Fruit fly (Drosophila melanogaster): ENCODE data around the gene tut.

Gene tut

dm6 chr3L:8185263-8186227, 25.0 kb downstream of the tut start (continued):
- TF ChIP-seq Ravus (GFP tag; IDR thresholded peaks at IDR 0.05) = no peak
- no peak for TF ChIP-seq CG17612 (GFP tag; IDR thresholded peaks at IDR 0.05)
- no peak for TF ChIP-seq CG17328 (GFP tag; IDR thresholded peaks at IDR 0.05)
- no peak for TF ChIP-seq CG10431 (GFP tag; optimal IDR thresholded peaks at IDR 0.05)
- no peak for TF ChIP-seq gsb-n (tag; optimal IDR thresholded peaks at IDR 0.05)
- peak; percentile 42 for TF ChIP-seq jumu (GFP tag; optimal IDR thresholded peaks at IDR 0.05)
- TF ChIP-seq knrl (GFP tag; IDR thresholded peaks at IDR 0.05; ENCODE audit: partially characterized antibody) = no peak
- TF ChIP-seq CG13296 (GFP tag; optimal IDR thresholded peaks at IDR 0.05) = peak; percentile 58
- no peak for TF ChIP-seq ato (GFP tag; IDR thresholded peaks at IDR 0.05; ENCODE audit: partially characterized antibody)
- TF ChIP-seq Asciz (GFP tag; optimal IDR thresholded peaks at IDR 0.05) = no peak
- TF ChIP-seq klu (GFP tag; IDR thresholded peaks at IDR 0.05) = 0 out of 2 replicates have a peak, but pooled peaks have one; percentile 13
- no peak for TF ChIP-seq CG17186 (GFP tag; optimal IDR thresholded peaks at IDR 0.05)
- peak; percentile 33 for TF ChIP-seq CG12659 (GFP tag; optimal IDR thresholded peaks at IDR 0.05)
- no peak for TF ChIP-seq CG8281 (tag; optimal IDR thresholded peaks at IDR 0.05)
- peak; percentile 31 for TF ChIP-seq CG18476 (GFP tag; optimal IDR thresholded peaks at IDR 0.05)
- TF ChIP-seq YL-1 (GFP tag; optimal IDR thresholded peaks at IDR 0.05) = no peak
- no peak for TF ChIP-seq sc (optimal IDR thresholded peaks at IDR 0.05)
- TF ChIP-seq sc (GFP tag; optimal IDR thresholded peaks at IDR 0.05) = peak; percentile 6
- TF ChIP-seq seq (GFP tag; IDR thresholded peaks at IDR 0.05) = peak; percentile 47
- TF ChIP-seq Hey (tag; optimal IDR thresholded peaks at IDR 0.05) = peak; percentile 53
- TF ChIP-seq CG11723 (GFP tag; optimal IDR thresholded peaks at IDR 0.05) = no peak
- no peak for TF ChIP-seq da (GFP tag; optimal IDR thresholded peaks at IDR 0.05)
- TF ChIP-seq mam (GFP tag; optimal IDR thresholded peaks at IDR 0.05) = peak; percentile 76
- no peak for TF ChIP-seq CG9797 (GFP tag; optimal IDR thresholded peaks at IDR 0.05)
- no peak for TF ChIP-seq CTCF (GFP tag; optimal IDR thresholded peaks at IDR 0.05)
- no peak for TF ChIP-seq hth (optimal IDR thresholded peaks at IDR 0.05)
- TF ChIP-seq HLHmδ (GFP tag; optimal IDR thresholded peaks at IDR 0.05) = peak; percentile 15
- no peak for TF ChIP-seq Dip2 (GFP tag; IDR thresholded peaks at IDR 0.05)
- TF ChIP-seq Hr39 (optimal IDR thresholded peaks at IDR 0.05) = no peak

- no peak for TF ChIP-seq lab (GFP tag; optimal IDR thresholded peaks at IDR 0.05)
- TF ChIP-seq slbo (GFP tag; IDR thresholded peaks at IDR 0.05) = no peak
- no peak for TF ChIP-seq CG5245 (GFP tag; optimal IDR thresholded peaks at IDR 0.05)
- peak; percentile 1 for TF ChIP-seq CG12659 (GFP tag; optimal IDR thresholded peaks at IDR 0.05)
- no peak for TF ChIP-seq CG7987 (GFP tag; optimal IDR thresholded peaks at IDR 0.05)
- peak; percentile 15 for TF ChIP-seq grau (tag; optimal IDR thresholded peaks at IDR 0.05)
- no peak for TF ChIP-seq dati (GFP tag; IDR thresholded peaks at IDR 0.05)
- no peak for TF ChIP-seq CG10274 (GFP tag; optimal IDR thresholded peaks at IDR 0.05)
- peak; percentile 46 for TF ChIP-seq YL-1 (GFP tag; optimal IDR thresholded peaks at IDR 0.05)
- no peak for TF ChIP-seq MTF-1 (GFP tag; optimal IDR thresholded peaks at IDR 0.05; ENCODE audit: borderline replicate concordance)
- peak; percentile 50 for TF ChIP-seq Scr (GFP tag; IDR thresholded peaks at IDR 0.05; ENCODE audit: partially characterized antibody)
- TF ChIP-seq Opbp (GFP tag; IDR thresholded peaks at IDR 0.05; ENCODE audit: partially characterized antibody) = 0 out of 3 replicates have a peak, but pooled peaks have one; percentile 26
- peak; percentile 58 for TF ChIP-seq unc-4 (GFP tag; IDR thresholded peaks at IDR 0.05; ENCODE audit: partially characterized antibody)
- TF ChIP-seq fd102C (GFP tag; optimal IDR thresholded peaks at IDR 0.05) = no peak
- TF ChIP-seq Dref (GFP tag; IDR thresholded peaks at IDR 0.05) = peak; percentile 47
- peak; percentile 90 for TF ChIP-seq Dp (GFP tag; optimal IDR thresholded peaks at IDR 0.05)
- TF ChIP-seq CG11504 (tag; optimal IDR thresholded peaks at IDR 0.05) = no peak
- TF ChIP-seq Dad (GFP tag; optimal IDR thresholded peaks at IDR 0.05) = no peak
- TF ChIP-seq Bgb (GFP tag; IDR thresholded peaks at IDR 0.05; ENCODE audit: partially characterized antibody) = peak; percentile 40; the same call in 1 of the 2 replicates
- TF ChIP-seq CG15011 (GFP tag; optimal IDR thresholded peaks at IDR 0.05) = no peak
- no peak for TF ChIP-seq CG11723 (GFP tag; optimal IDR thresholded peaks at IDR 0.05)
- TF ChIP-seq al (GFP tag; IDR thresholded peaks at IDR 0.05) = no peak
- no peak for TF ChIP-seq CG14441 (GFP tag; IDR thresholded peaks at IDR 0.05)
These were observed 29.9 kb downstream of the tut start, which contains the start of the genes mthl7 and Uxs for dm6 chr3L:8180464-8181137. Gene mthl7, minus strand, starts transcription at chr3L:8180514. Gene Uxs, plus strand, starts transcription at chr3L:8180923.

Data from whole organism, embryonic.